Fruit fly (Drosophila melanogaster): Measurements from ENCODE around the gene Nf-YC.

DNA sequence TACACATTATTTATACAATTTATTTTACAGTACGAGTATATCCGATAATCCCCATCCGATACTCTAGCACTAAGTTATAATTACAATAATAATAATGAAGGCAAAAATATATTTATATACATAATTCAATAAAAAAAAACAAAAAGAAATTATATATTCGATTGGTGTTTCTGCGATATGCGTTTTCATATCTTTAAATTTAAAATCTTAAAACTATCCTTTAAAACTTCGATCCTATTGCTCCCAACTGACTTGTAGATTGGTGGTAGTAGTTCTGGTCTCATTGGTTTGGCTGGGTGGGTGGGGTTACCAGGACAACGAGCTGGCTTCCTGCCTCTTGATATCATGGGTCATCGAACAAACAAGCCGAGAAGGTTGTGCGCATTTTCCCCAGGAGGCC lies 7.0 kb downstream of the Nf-YC start, which contains the start of gene iav:
- TF ChIP-seq psq (optimal IDR thresholded peaks at IDR 0.05): no peak
- no peak for TF ChIP-seq CG8478 (optimal IDR thresholded peaks at IDR 0.05)
- no peak for TF ChIP-seq usp (GFP tag; optimal IDR thresholded peaks at IDR 0.05)
- TF ChIP-seq pan (optimal IDR thresholded peaks at IDR 0.05): no peak
- TF ChIP-seq Dll (optimal IDR thresholded peaks at IDR 0.05): no peak
- no peak for TF ChIP-seq EcR (GFP tag; optimal IDR thresholded peaks at IDR 0.05)
